Worm (Caenorhabditis elegans): ENCODE measurements around the gene F19C7.3.

F19C7.3 gene

ce11 chrIV:4596824-4597223 is at the start of gene F19C7.3:
Gene F19C7.3 (plus strand): TSS chrIV:4597124.
- TF ChIP-seq dao-5 (tag; optimal IDR thresholded peaks at IDR 0.05) (no peak), W03F9.2 (tag; optimal IDR thresholded peaks at IDR 0.05) (no peak), him-1 (tag; optimal IDR thresholded peaks at IDR 0.05) (no peak)

DNA sequence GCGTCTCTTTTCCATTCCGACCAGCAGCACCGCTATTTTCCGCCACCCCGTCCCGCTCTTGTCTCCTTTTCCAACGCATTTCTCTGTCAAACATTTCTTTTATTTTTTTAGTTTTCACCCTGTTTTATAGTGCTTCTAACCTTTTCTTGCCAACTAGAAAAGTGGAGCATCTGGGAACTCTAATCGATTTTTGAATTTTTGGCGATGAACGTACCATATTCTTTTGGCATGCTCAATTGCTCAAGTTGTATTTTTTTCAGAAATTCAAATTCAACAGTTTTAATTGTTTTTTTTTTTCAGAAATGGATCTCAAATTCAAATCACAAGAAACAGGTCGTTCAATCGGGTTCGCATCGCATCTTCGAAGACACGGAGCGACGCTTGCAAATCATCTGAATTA is 48.7 kb upstream of the F19C7.3 start, which contains the start of gene ZK185.1:
Gene ZK185.1 (plus strand): TSS at position 301 of the 400 bp plus-strand sequence.
- no peak for TF ChIP-seq dao-5 (tag; optimal IDR thresholded peaks at IDR 0.05)
- TF ChIP-seq him-1 (tag; optimal IDR thresholded peaks at IDR 0.05), result no peak
- no peak for TF ChIP-seq W03F9.2 (tag; optimal IDR thresholded peaks at IDR 0.05)

ce11 chrIV:4551562-4551961 is 45.4 kb upstream of the F19C7.3 start:
- TF ChIP-seq him-1 (tag; optimal IDR thresholded peaks at IDR 0.05) (no peak), W03F9.2 (tag; optimal IDR thresholded peaks at IDR 0.05) (no peak)

DNA sequence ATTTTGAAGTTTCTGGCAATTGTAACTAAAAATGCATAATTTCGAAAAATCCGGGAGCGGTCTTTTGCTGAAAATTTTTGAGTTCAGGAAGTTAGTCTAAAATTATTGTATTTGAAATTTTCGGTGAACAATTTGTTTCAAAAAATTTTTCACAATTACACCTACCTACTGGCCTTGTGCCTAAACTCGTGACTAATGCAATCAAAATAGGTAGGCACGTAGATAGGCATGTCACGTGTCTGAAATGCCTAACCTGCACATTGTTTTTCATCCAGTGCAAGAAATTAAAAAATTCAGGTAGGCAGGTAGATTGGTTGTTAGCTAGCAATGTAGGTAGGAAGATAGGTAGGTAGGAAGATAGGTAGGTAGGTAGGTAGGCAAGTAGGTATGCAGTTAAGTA is 39.8 kb upstream of the F19C7.3 start:
- TF ChIP-seq W03F9.2 (tag; optimal IDR thresholded peaks at IDR 0.05), result no peak
- no peak for TF ChIP-seq him-1 (tag; optimal IDR thresholded peaks at IDR 0.05)
- no peak for TF ChIP-seq dao-5 (tag; optimal IDR thresholded peaks at IDR 0.05)

DNA sequence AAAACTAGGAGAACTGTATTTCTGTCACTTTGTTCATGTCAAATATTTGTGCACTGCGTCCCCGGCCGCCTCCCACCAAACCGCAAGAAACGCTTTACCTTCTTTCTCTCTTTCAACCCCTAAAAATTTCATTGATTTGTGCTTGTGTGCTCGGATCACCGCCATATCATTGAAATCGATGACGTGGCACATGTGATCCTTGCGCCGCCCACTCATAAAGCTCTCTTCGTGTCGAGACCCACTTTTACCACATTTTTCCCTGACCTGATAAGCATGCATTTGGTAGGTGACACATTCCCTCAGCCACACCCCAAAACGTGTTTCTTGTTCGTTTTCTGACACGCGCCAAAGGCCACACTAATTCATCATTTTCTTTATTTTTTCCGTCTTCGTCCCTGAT is 39.2 kb upstream of the F19C7.3 start:
- TF ChIP-seq dao-5 (tag; optimal IDR thresholded peaks at IDR 0.05), result no peak
- no peak for TF ChIP-seq him-1 (tag; optimal IDR thresholded peaks at IDR 0.05)
- TF ChIP-seq W03F9.2 (tag; optimal IDR thresholded peaks at IDR 0.05), result no peak

DNA sequence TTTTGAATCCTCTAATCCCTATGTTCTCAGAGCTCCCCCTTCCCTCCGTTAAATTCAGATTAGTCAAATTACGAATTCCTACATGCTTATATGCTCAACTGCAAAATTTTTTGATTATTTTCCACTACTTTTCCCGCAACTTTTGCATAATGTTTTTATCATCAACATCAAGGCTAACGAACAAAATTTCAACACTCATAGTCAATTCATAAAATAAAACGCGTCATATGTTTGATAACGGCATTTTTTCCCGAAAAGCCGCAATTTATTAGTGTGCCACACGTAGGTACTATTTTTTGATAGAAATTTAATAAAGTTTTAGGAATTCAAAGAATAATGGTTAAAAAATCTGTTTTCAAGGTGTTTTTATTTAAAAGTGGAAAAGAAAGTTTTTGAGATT is 37.8 kb upstream of the F19C7.3 start:
- TF ChIP-seq W03F9.2 (tag; optimal IDR thresholded peaks at IDR 0.05), result no peak
- no peak for TF ChIP-seq dao-5 (tag; optimal IDR thresholded peaks at IDR 0.05)
- TF ChIP-seq him-1 (tag; optimal IDR thresholded peaks at IDR 0.05), result no peak

ce11 chrIV:4562599-4563116 is 34.3 kb upstream of the F19C7.3 start, which contains the start of gene igeg-1:
Gene igeg-1 (plus strand): TSS chrIV:4562649.
- TF ChIP-seq dao-5 (tag; optimal IDR thresholded peaks at IDR 0.05) (no peak), him-1 (tag; optimal IDR thresholded peaks at IDR 0.05) (no peak), W03F9.2 (tag; optimal IDR thresholded peaks at IDR 0.05) (no peak)

DNA sequence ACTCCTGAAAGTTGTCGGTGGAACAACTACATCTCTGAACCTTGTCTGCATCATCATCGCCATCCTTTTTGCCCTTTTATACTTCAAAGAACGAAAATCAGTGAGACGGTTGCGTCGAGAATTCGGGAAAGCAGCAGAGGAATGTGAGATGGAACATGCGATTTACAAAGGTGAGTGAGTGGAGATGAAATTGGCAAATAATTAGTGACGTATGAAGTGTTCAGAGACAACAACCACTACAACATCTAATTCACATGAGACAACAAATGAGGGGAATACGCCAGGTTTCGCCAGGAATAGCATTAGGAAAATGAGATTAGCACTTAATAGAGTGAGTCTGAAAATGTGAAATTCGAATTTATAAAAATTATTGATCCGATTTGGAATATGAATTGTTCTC is 32.4 kb upstream of the F19C7.3 start:
- TF ChIP-seq W03F9.2 (tag; optimal IDR thresholded peaks at IDR 0.05) (no peak), dao-5 (tag; optimal IDR thresholded peaks at IDR 0.05) (no peak)

- no peak for TF ChIP-seq W03F9.2 (tag; optimal IDR thresholded peaks at IDR 0.05)
- no peak for TF ChIP-seq him-1 (tag; optimal IDR thresholded peaks at IDR 0.05)
- TF ChIP-seq dao-5 (tag; optimal IDR thresholded peaks at IDR 0.05), result no peak
These were observed 31.0 kb upstream of the F19C7.3 start for ce11 chrIV:4565882-4566281.

DNA sequence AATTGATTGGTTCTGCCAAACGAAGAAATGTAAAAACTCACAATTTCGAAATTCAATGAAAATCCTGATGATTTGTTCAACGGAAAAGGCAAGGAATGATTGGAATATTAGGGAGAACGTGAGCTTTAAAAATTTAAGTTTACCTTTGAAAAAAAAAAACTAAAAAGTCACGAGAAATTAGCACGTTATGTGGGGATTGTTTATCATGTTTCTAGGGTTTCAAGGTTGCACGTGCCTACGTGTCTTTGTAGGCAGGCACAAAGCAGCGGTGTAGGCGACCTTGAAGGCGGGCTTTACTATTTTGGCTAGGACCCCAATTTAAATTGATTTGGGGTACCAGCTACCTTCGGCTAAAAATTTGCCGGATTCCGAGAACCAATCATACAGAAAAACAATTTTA is 29.6 kb upstream of the F19C7.3 start, which contains the start of gene F28E10.4:
Gene F28E10.4 (minus strand): TSS at position 101 of the 400 bp plus-strand sequence.
- TF ChIP-seq him-1 (tag; optimal IDR thresholded peaks at IDR 0.05) (no peak), dao-5 (tag; optimal IDR thresholded peaks at IDR 0.05) (no peak), W03F9.2 (tag; optimal IDR thresholded peaks at IDR 0.05) (no peak)

- TF ChIP-seq dao-5 (tag; optimal IDR thresholded peaks at IDR 0.05), result no peak
- no peak for TF ChIP-seq him-1 (tag; optimal IDR thresholded peaks at IDR 0.05)
- no peak for TF ChIP-seq W03F9.2 (tag; optimal IDR thresholded peaks at IDR 0.05)
These were observed 28.5 kb upstream of the F19C7.3 start, which contains the start of gene F28E10.1 for ce11 chrIV:4568402-4568891. Gene F28E10.1 (plus strand): TSS chrIV:4568841.

ce11 chrIV:4570599-4570998 is 26.3 kb upstream of the F19C7.3 start:
- TF ChIP-seq him-1 (tag; optimal IDR thresholded peaks at IDR 0.05), result peak; percentile 62
- no peak for TF ChIP-seq W03F9.2 (tag; optimal IDR thresholded peaks at IDR 0.05)

ce11 chrIV:4574051-4574450 is 22.9 kb upstream of the F19C7.3 start:
- TF ChIP-seq him-1 (tag; optimal IDR thresholded peaks at IDR 0.05), result no peak
- no peak for TF ChIP-seq W03F9.2 (tag; optimal IDR thresholded peaks at IDR 0.05)
- TF ChIP-seq dao-5 (tag; optimal IDR thresholded peaks at IDR 0.05), result no peak

- no peak for TF ChIP-seq dao-5 (tag; optimal IDR thresholded peaks at IDR 0.05)
- TF ChIP-seq W03F9.2 (tag; optimal IDR thresholded peaks at IDR 0.05), result no peak
- TF ChIP-seq him-1 (tag; optimal IDR thresholded peaks at IDR 0.05), result no peak
These were observed 20.1 kb upstream of the F19C7.3 start for ce11 chrIV:4576847-4577246.

DNA sequence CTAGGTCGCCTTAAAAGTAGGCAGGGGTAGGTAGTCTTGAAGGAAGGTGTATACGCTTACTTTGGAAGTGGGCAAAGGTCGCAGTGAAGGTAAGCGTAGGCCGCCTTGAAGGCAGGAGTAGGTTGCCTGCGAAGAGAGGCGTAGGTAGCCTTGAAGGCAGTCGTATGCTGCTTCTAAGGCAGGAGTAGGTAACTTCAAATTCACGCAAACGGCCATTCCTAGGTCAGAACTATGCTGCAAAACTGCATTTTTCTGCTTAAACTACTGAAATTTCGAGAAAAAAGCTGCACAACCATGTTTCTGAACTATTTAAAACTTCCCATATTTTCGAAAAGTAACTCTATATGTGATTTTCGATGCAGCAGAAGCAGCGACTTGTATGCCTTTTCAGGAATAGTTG is 17.5 kb upstream of the F19C7.3 start:
- TF ChIP-seq W03F9.2 (tag; optimal IDR thresholded peaks at IDR 0.05) (no peak), dao-5 (tag; optimal IDR thresholded peaks at IDR 0.05) (no peak), him-1 (tag; optimal IDR thresholded peaks at IDR 0.05) (no peak)
